Worm (Caenorhabditis elegans) whole organism, L1 larva: ENCODE measurements around the gene K02A6.4.

ENCODE experiments used
- ama-1 ChIP-seq: fragments of 150-350 bp; optimal IDR thresholded peaks from 2 replicates; lab custom pipeline; 2014
- ceh-82 ChIP-seq, 3 experiments: fragments of 150-350 bp in 1 of 3; sonication (generic microtip) in 2 of 3; optimal IDR thresholded peaks; 2 replicates each; lab custom pipeline; 2014 to 2017; ENCODE audit warnings: missing biosample characterization in 3 of 3, missing genetic modification characterization in 3 of 3
- fkh-10 ChIP-seq: sonication (generic microtip); optimal IDR thresholded peaks from 2 replicates; lab custom pipeline; 2017; ENCODE audit warnings: missing biosample characterization, missing genetic modification reagents, missing genetic modification characterization
- fos-1 ChIP-seq: fragments of 150-350 bp; optimal IDR thresholded peaks from 2 replicates; lab custom pipeline; 2014; ENCODE audit warnings: missing biosample characterization, missing genetic modification characterization
- lin-13 ChIP-seq: fragments of 150-350 bp; optimal IDR thresholded peaks from 2 replicates; lab custom pipeline; 2014; ENCODE audit warnings: missing biosample characterization, missing genetic modification reagents, missing genetic modification characterization
- lin-39 ChIP-seq: fragments of 150-350 bp; optimal IDR thresholded peaks from 2 replicates; lab custom pipeline; 2014; ENCODE audit warnings: missing biosample characterization, missing genetic modification reagents, missing genetic modification characterization
- lsy-2 ChIP-seq, 2 experiments: fragments of 150-350 bp; optimal IDR thresholded peaks; 2 replicates each; lab custom pipeline; 2014; ENCODE audit warnings: missing biosample characterization in 2 of 2, missing genetic modification characterization in 2 of 2
- nhr-11 ChIP-seq: fragments of 150-350 bp; optimal IDR thresholded peaks from 2 replicates; lab custom pipeline; 2014; ENCODE audit warnings: missing biosample characterization, missing genetic modification characterization
- nhr-237 ChIP-seq: fragments of 150-350 bp; optimal IDR thresholded peaks from 2 replicates; lab custom pipeline; 2014; ENCODE audit warnings: missing biosample characterization, missing genetic modification characterization
- nhr-76 ChIP-seq: sonication (generic microtip); optimal IDR thresholded peaks from 2 replicates; lab custom pipeline; 2017; ENCODE audit warnings: missing biosample characterization, missing genetic modification characterization
- nhr-77 ChIP-seq: fragments of 150-350 bp; optimal IDR thresholded peaks from 2 replicates; lab custom pipeline; 2014; ENCODE audit warnings: missing biosample characterization, missing genetic modification characterization
- snpc-4 ChIP-seq: fragments of 150-350 bp; optimal IDR thresholded peaks from 2 replicates; lab custom pipeline; 2014; ENCODE audit warnings: missing biosample characterization, missing genetic modification characterization
- unc-98 ChIP-seq: fragments of 200-800 bp; sonication (Bioruptor generic); IDR thresholded peaks from 2 replicates; pipeline ENCODE4 v1.3.6; 2022; ENCODE audit warnings: missing genetic modification characterization, missing compliant biosample characterization
- zag-1 ChIP-seq: fragments of 150-350 bp; optimal IDR thresholded peaks from 2 replicates; lab custom pipeline; 2014; ENCODE audit warnings: missing biosample characterization, missing genetic modification characterization

DNA sequence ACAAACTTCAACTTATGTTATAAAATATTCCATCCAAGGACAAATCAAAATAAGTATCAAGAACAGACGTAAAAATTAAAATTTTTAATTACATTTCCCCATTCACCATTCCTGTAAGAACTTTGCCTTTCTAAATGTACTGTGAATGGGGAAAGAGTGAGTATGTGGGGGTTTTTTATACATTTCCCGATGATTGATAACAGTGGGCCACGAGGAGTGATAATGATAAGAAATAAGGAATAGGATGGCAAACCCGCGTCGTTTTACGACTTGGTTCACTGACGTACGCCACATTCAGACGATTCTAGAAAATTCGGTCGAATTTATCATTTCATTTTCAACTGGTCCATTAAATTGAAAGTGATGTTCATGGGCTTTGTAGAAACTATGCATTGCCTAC lies 7.6 kb downstream of the K02A6.4 start, which contains the start of gene cdd-1:
- TF ChIP-seq nhr-76 (tag; lab: Kevin White, UChicago) (no peak), nhr-77 (tag; lab: Kevin White, UChicago) (no peak), nhr-237 (tag; lab: Kevin White, UChicago) (no peak), fos-1 (tag; lab: Kevin White, UChicago) (no peak), ama-1 (lab: Kevin White, UChicago) (no peak), unc-98 (GFP tag; lab: Robert Waterston, UW) (no peak), ceh-82 (tag; optimal IDR thresholded peaks at IDR 0.05; lab: Kevin White, UChicago) (no peak), snpc-4 (tag; lab: Kevin White, UChicago) (no peak), nhr-11 (tag; lab: Kevin White, UChicago) (no peak), zag-1 (tag; lab: Kevin White, UChicago) (no peak), lin-13 (GFP tag; lab: Kevin White, UChicago) (no peak), fkh-10 (GFP tag; lab: Kevin White, UChicago) (no peak), lin-39 (no peak), lsy-2 (tag; optimal IDR thresholded peaks at IDR 0.05; lab: Kevin White, UChicago) (no peak)
